Worm (Caenorhabditis elegans): ENCODE data around the gene srh-258.

ce11 chrV:15367770-15368169 lies 37.2 kb upstream of the srh-258 start:
- TF ChIP-seq C04F5.9 (tag; optimal IDR thresholded peaks at IDR 0.05): no peak
- no peak for TF ChIP-seq skn-1 (tag; optimal IDR thresholded peaks at IDR 0.05)
- no peak for TF ChIP-seq lin-14 (GFP tag; optimal IDR thresholded peaks at IDR 0.05)
